Fruit fly (Drosophila melanogaster) whole organism, wandering third instar larva: Measurements from ENCODE around the gene CG17572.

ENCODE experiments used
- Abd-B ChIP-seq: fragments of >200 bp; optimal IDR thresholded peaks from 2 replicates; lab custom pipeline; 2017; ENCODE audit warnings: missing biosample characterization, missing genetic modification characterization
- CG32264 ChIP-seq: fragments of 200-800 bp; sonication (Bioruptor generic); optimal IDR thresholded peaks from 2 replicates; lab custom pipeline; 2016; ENCODE audit warnings: missing biosample characterization, missing genetic modification characterization
- CG9705 ChIP-seq: fragments of 200-800 bp; sonication (Bioruptor generic); optimal IDR thresholded peaks from 2 replicates; lab custom pipeline; 2018; ENCODE audit warnings: missing biosample characterization, mild to moderate bottlenecking, missing genetic modification characterization
- CrebA ChIP-seq: fragments of 200-800 bp; sonication (Bioruptor generic); optimal IDR thresholded peaks from 2 replicates; lab custom pipeline; 2016; ENCODE audit warnings: missing biosample characterization, mild to moderate bottlenecking, missing genetic modification characterization, borderline replicate concordance
- Dfd ChIP-seq: fragments of >200 bp; optimal IDR thresholded peaks from 2 replicates; lab custom pipeline; 2017; ENCODE audit warnings: missing biosample characterization, missing genetic modification characterization
- Dif ChIP-seq: fragments of 200-275, 200-300 bp; sonication (Bioruptor generic); optimal IDR thresholded peaks from 2 replicates; lab custom pipeline; 2018; ENCODE audit warnings: missing biosample characterization, missing genetic modification characterization; ENCODE audit not compliant: partially characterized antibody
- GATAd ChIP-seq: sonication (Bioruptor generic); optimal IDR thresholded peaks from 2 replicates; lab custom pipeline; 2016; ENCODE audit warnings: missing biosample characterization, missing genetic modification characterization
- HLH106 ChIP-seq: fragments of 200-800 bp; optimal IDR thresholded peaks from 3 replicates; lab custom pipeline; 2019; ENCODE audit warnings: missing biosample characterization, mild to moderate bottlenecking, missing genetic modification characterization, moderate library complexity
- Hnf4 ChIP-seq: fragments of 200-800 bp; sonication (Bioruptor generic); optimal IDR thresholded peaks from 2 replicates; lab custom pipeline; 2016; ENCODE audit warnings: missing biosample characterization, mild to moderate bottlenecking, missing genetic modification characterization
- Hr78 ChIP-seq: fragments of >200 bp; optimal IDR thresholded peaks from 2 replicates; lab custom pipeline; 2017; ENCODE audit warnings: missing biosample characterization, missing genetic modification characterization
- Hr83 ChIP-seq: fragments of 200-300 bp; sonication (Bioruptor generic); optimal IDR thresholded peaks from 2 replicates; lab custom pipeline; 2016; ENCODE audit warnings: missing biosample characterization, mild to moderate bottlenecking, missing genetic modification characterization, moderate library complexity; ENCODE audit not compliant: poor library complexity, severe bottlenecking
- Jra ChIP-seq: sonication (Bioruptor generic); optimal IDR thresholded peaks from 2 replicates; lab custom pipeline; 2016; ENCODE audit warnings: missing biosample characterization, missing genetic modification characterization
- Mio ChIP-seq: sonication (Bioruptor generic); optimal IDR thresholded peaks from 2 replicates; lab custom pipeline; 2016; ENCODE audit warnings: missing biosample characterization, missing genetic modification characterization
- Myc ChIP-seq: fragments of >200 bp; optimal IDR thresholded peaks from 2 replicates; lab custom pipeline; 2017
- N ChIP-seq: fragments of >200 bp; optimal IDR thresholded peaks from 2 replicates; lab custom pipeline; 2018; ENCODE audit warnings: missing biosample characterization, missing external identifiers, missing genetic modification characterization
- OdsH ChIP-seq: fragments of 200-800 bp; sonication (Bioruptor generic); optimal IDR thresholded peaks from 2 replicates; lab custom pipeline; 2016; ENCODE audit warnings: missing biosample characterization, mild to moderate bottlenecking, missing genetic modification characterization
- Rel ChIP-seq, 2 experiments: fragments of 200-800 bp; sonication (Bioruptor generic) in 1 of 2; optimal IDR thresholded peaks; 2 replicates in 1 of 2; 3 replicates in 1 of 2; lab custom pipeline; 2016 to 2019; ENCODE audit warnings: mild to moderate bottlenecking in 2 of 2, missing biosample characterization in 2 of 2, missing genetic modification characterization in 2 of 2, moderate library complexity in 1 of 2
- Sp1 ChIP-seq: fragments of 200-800 bp; sonication (Bioruptor generic); optimal IDR thresholded peaks from 3 replicates; lab custom pipeline; 2019; ENCODE audit warnings: missing biosample characterization, mild to moderate bottlenecking, missing genetic modification characterization, moderate library complexity
- Vsx2 ChIP-seq: fragments of 200-300, 225-300 bp; sonication (Bioruptor generic); optimal IDR thresholded peaks from 2 replicates; lab custom pipeline; 2018; ENCODE audit warnings: missing biosample characterization, missing genetic modification characterization; ENCODE audit not compliant: partially characterized antibody
- br ChIP-seq: fragments of 200-800 bp; sonication (Bioruptor generic); optimal IDR thresholded peaks from 2 replicates; lab custom pipeline; 2016; ENCODE audit warnings: missing biosample characterization, missing genetic modification characterization
- brk ChIP-seq: fragments of 200-800 bp; sonication (Bioruptor generic); optimal IDR thresholded peaks from 2 replicates; lab custom pipeline; 2016; ENCODE audit warnings: missing biosample characterization, mild to moderate bottlenecking, missing genetic modification characterization
- dl ChIP-seq, 2 experiments: fragments of 175-275, 200-275 bp in 1 of 2; fragments of 200-275 bp in 1 of 2; sonication (Bioruptor generic); optimal IDR thresholded peaks; lab custom pipeline; 2018; ENCODE audit warnings: mild to moderate bottlenecking in 2 of 2, missing biosample characterization in 2 of 2, missing genetic modification characterization in 2 of 2, moderate library complexity in 2 of 2; ENCODE audit not compliant: partially characterized antibody in 2 of 2, insufficient read depth in 1 of 2
- dmrt93B ChIP-seq: fragments of 200-800 bp; sonication (Bioruptor generic); optimal IDR thresholded peaks from 2 replicates; lab custom pipeline; 2018; ENCODE audit warnings: missing biosample characterization, mild to moderate bottlenecking, missing genetic modification characterization
- dsf ChIP-seq: sonication (Bioruptor generic); optimal IDR thresholded peaks from 2 replicates; lab custom pipeline; 2016; ENCODE audit warnings: missing biosample characterization, missing genetic modification characterization, borderline replicate concordance
- ey ChIP-seq: fragments of 200-800 bp; sonication (Bioruptor generic); optimal IDR thresholded peaks from 2 replicates; lab custom pipeline; 2016; ENCODE audit warnings: missing biosample characterization, missing genetic modification characterization
- foxo ChIP-seq, 2 experiments: fragments of 200-800 bp; sonication (Bioruptor generic); optimal IDR thresholded peaks; 2 replicates in 1 of 2; 3 replicates in 1 of 2; lab custom pipeline; 2016 to 2017; ENCODE audit warnings: missing biosample characterization in 2 of 2, missing genetic modification characterization in 2 of 2
- fru ChIP-seq: fragments of 200-800 bp; sonication (Bioruptor generic); optimal IDR thresholded peaks from 3 replicates; lab custom pipeline; 2016; ENCODE audit warnings: missing biosample characterization, mild to moderate bottlenecking, missing genetic modification characterization
- h ChIP-seq: fragments of 200-800 bp; sonication (Bioruptor generic); optimal IDR thresholded peaks from 3 replicates; lab custom pipeline; 2016; ENCODE audit warnings: missing biosample characterization, mild to moderate bottlenecking, missing genetic modification characterization
- jim ChIP-seq: fragments of 175-275, 200-325 bp; sonication (Bioruptor generic); optimal IDR thresholded peaks from 2 replicates; lab custom pipeline; 2016; ENCODE audit warnings: missing biosample characterization, mild to moderate bottlenecking, missing genetic modification characterization
- lola ChIP-seq: fragments of >200 bp; optimal IDR thresholded peaks from 2 replicates; lab custom pipeline; 2017; ENCODE audit warnings: missing biosample characterization, missing genetic modification characterization
- pan ChIP-seq: fragments of >200 bp; optimal IDR thresholded peaks from 2 replicates; lab custom pipeline; 2017
- psq ChIP-seq: fragments of 200-800 bp; sonication (Bioruptor generic); optimal IDR thresholded peaks from 3 replicates; lab custom pipeline; 2017; ENCODE audit warnings: missing biosample characterization, mild to moderate bottlenecking, missing genetic modification characterization, moderate library complexity
- rgr ChIP-seq: fragments of 200-800 bp; sonication (Bioruptor generic); optimal IDR thresholded peaks from 3 replicates; lab custom pipeline; 2016; ENCODE audit warnings: missing biosample characterization, mild to moderate bottlenecking, missing genetic modification characterization
- sage ChIP-seq: fragments of 200-800 bp; sonication (Bioruptor generic); optimal IDR thresholded peaks from 2 replicates; lab custom pipeline; 2016; ENCODE audit warnings: missing biosample characterization, mild to moderate bottlenecking, missing genetic modification characterization
- sv ChIP-seq: fragments of 200-800 bp; sonication (Bioruptor generic); optimal IDR thresholded peaks from 3 replicates; lab custom pipeline; 2016; ENCODE audit warnings: missing biosample characterization, missing genetic modification characterization
- tai ChIP-seq: sonication (Bioruptor generic); optimal IDR thresholded peaks from 2 replicates; lab custom pipeline; 2016; ENCODE audit warnings: missing biosample characterization, missing genetic modification characterization
- usp ChIP-seq: fragments of >200 bp; optimal IDR thresholded peaks from 2 replicates; lab custom pipeline; 2017; ENCODE audit warnings: missing biosample characterization, missing genetic modification characterization
- woc ChIP-seq: sonication (Bioruptor generic); optimal IDR thresholded peaks from 2 replicates; lab custom pipeline; 2016; ENCODE audit warnings: missing biosample characterization, mild to moderate bottlenecking, missing genetic modification characterization

The CG17572 gene

dm6 chr2L:19026491-19027197 lies 47.3 kb downstream of the CG17572 start:
- peak; percentile 67 for TF ChIP-seq Sp1 (GFP tag; lab: Kevin White, UChicago)
- TF ChIP-seq N (GFP tag; lab: Kevin White, UChicago) = no peak
- no peak for TF ChIP-seq pan (lab: Kevin White, UChicago)
- peak in 1 of 2 experiments; percentile 57 for TF ChIP-seq foxo (GFP tag; optimal IDR thresholded peaks at IDR 0.05; lab: Kevin White, UChicago)
- TF ChIP-seq Hr83 = no peak
- peak; percentile 13 for TF ChIP-seq rgr (GFP tag; lab: Kevin White, UChicago)
- peak; percentile 20 for TF ChIP-seq br (GFP tag; lab: Kevin White, UChicago)
- TF ChIP-seq Dif (GFP tag; lab: Kevin White, UChicago) = no peak
- TF ChIP-seq woc (GFP tag; lab: Kevin White, UChicago) = no peak
- TF ChIP-seq CG32264 (GFP tag; lab: Kevin White, UChicago) = no peak
- TF ChIP-seq jim (GFP tag; lab: Kevin White, UChicago) = no peak
- no peak for TF ChIP-seq Hr78 (GFP tag; lab: Kevin White, UChicago)
- TF ChIP-seq sv (GFP tag; lab: Kevin White, UChicago) = no peak
- peak; percentile 33 for TF ChIP-seq CG9705 (GFP tag; lab: Kevin White, UChicago)
- no peak for TF ChIP-seq Dfd (GFP tag; lab: Kevin White, UChicago)
- no peak for TF ChIP-seq tai (GFP tag; lab: Kevin White, UChicago)
- TF ChIP-seq CrebA (GFP tag; lab: Kevin White, UChicago) = no peak
- TF ChIP-seq h = peak; percentile 37
- no peak for TF ChIP-seq usp (GFP tag; lab: Kevin White, UChicago)
- no peak for TF ChIP-seq Vsx2 (GFP tag; lab: Kevin White, UChicago)
- no peak for TF ChIP-seq Myc
- no peak for TF ChIP-seq Mio (GFP tag; lab: Kevin White, UChicago)
- TF ChIP-seq dmrt93B = peak; percentile 26
- TF ChIP-seq dl (GFP tag; optimal IDR thresholded peaks at IDR 0.05; lab: Kevin White, UChicago; ENCODE audit: insufficient read depth in 1 of 2, partially characterized antibody in 2 of 2) = no peak
- no peak for TF ChIP-seq GATAd (GFP tag; lab: Kevin White, UChicago)
- peak; percentile 50 for TF ChIP-seq ey (GFP tag; lab: Kevin White, UChicago)
- no peak for TF ChIP-seq sage (GFP tag; lab: Kevin White, UChicago)
- TF ChIP-seq brk (GFP tag; lab: Kevin White, UChicago) = no peak
- peak; percentile 38 for TF ChIP-seq OdsH (GFP tag; lab: Kevin White, UChicago)
- TF ChIP-seq Jra (GFP tag; lab: Kevin White, UChicago) = no peak
- TF ChIP-seq HLH106 = peak; percentile 60
- no peak for TF ChIP-seq Hnf4 (GFP tag; lab: Kevin White, UChicago)
- TF ChIP-seq Abd-B (GFP tag; lab: Kevin White, UChicago) = no peak
- TF ChIP-seq Rel (GFP tag; optimal IDR thresholded peaks at IDR 0.05; lab: Kevin White, UChicago) = no peak
- no peak for TF ChIP-seq Rel (tag; optimal IDR thresholded peaks at IDR 0.05; lab: Kevin White, UChicago)
- TF ChIP-seq psq (GFP tag; lab: Kevin White, UChicago) = peak; percentile 20
- no peak for TF ChIP-seq lola (GFP tag; lab: Kevin White, UChicago)
- TF ChIP-seq dsf (GFP tag; lab: Kevin White, UChicago) = no peak
- peak; percentile 48 for TF ChIP-seq fru (GFP tag; lab: Kevin White, UChicago)

dm6 chr2L:19024744-19025059 lies 49.2 kb downstream of the CG17572 start:
- TF ChIP-seq Hnf4 (GFP tag; lab: Kevin White, UChicago) (no peak), h (no peak), dmrt93B (no peak), Vsx2 (GFP tag; lab: Kevin White, UChicago) (no peak), woc (GFP tag; lab: Kevin White, UChicago) (no peak), Hr78 (GFP tag; lab: Kevin White, UChicago) (no peak), brk (GFP tag; lab: Kevin White, UChicago) (no peak), sage (GFP tag; lab: Kevin White, UChicago) (no peak), CG32264 (GFP tag; lab: Kevin White, UChicago) (no peak), psq (GFP tag; lab: Kevin White, UChicago) (no peak), dsf (GFP tag; lab: Kevin White, UChicago) (no peak)
